Fruit fly (Drosophila melanogaster) whole organism, prepupa: Measurements from ENCODE around the gene slmo.

ENCODE experiments used
- Blimp-1 ChIP-seq: fragments of 200-800 bp; sonication (Bioruptor generic); optimal IDR thresholded peaks from 3 replicates; lab custom pipeline; 2017; ENCODE audit warnings: missing biosample characterization, missing genetic modification characterization, mild to moderate bottlenecking, moderate library complexity, missing genetic modification reagents
- CG10631 ChIP-seq: fragments of 200-800 bp; sonication (Bioruptor generic); optimal IDR thresholded peaks from 2 replicates; lab custom pipeline; 2016; ENCODE audit warnings: missing biosample characterization, missing genetic modification characterization
- CG10669 ChIP-seq: fragments of 200-800 bp; sonication (Bioruptor generic); optimal IDR thresholded peaks from 3 replicates; lab custom pipeline; 2018; ENCODE audit warnings: missing biosample characterization, mild to moderate bottlenecking, missing genetic modification characterization, moderate library complexity
- CG11294 ChIP-seq: fragments of 200-800 bp; sonication (Bioruptor generic); IDR thresholded peaks from 2 replicates; pipeline ENCODE4 v1.3.6; 2022; ENCODE audit warnings: missing biosample characterization, missing genetic modification characterization
- CG11762 ChIP-seq: fragments of 200-800 bp; sonication (Bioruptor generic); optimal IDR thresholded peaks from 3 replicates; lab custom pipeline; 2016; ENCODE audit warnings: missing biosample characterization, missing genetic modification characterization; ENCODE audit not compliant: insufficient read depth
- CG16779 ChIP-seq: fragments of 200-800 bp; sonication (Bioruptor generic); optimal IDR thresholded peaks from 3 replicates; lab custom pipeline; 2017; ENCODE audit warnings: missing biosample characterization, mild to moderate bottlenecking, missing genetic modification characterization
- CG3032 ChIP-seq: fragments of 200-800 bp; optimal IDR thresholded peaks from 2 replicates; lab custom pipeline; 2019; ENCODE audit warnings: missing biosample characterization, mild to moderate bottlenecking, missing genetic modification characterization, moderate library complexity
- CG32006 ChIP-seq: fragments of 200-800 bp; sonication (Bioruptor generic); optimal IDR thresholded peaks from 3 replicates; lab custom pipeline; 2017; ENCODE audit warnings: missing biosample characterization, mild to moderate bottlenecking, missing genetic modification characterization
- CG3919 ChIP-seq: fragments of 200-800 bp; sonication (Bioruptor generic); optimal IDR thresholded peaks from 3 replicates; lab custom pipeline; 2016; ENCODE audit warnings: missing biosample characterization, missing genetic modification characterization
- CG4318 ChIP-seq: fragments of 200-800 bp; sonication (Bioruptor generic); optimal IDR thresholded peaks from 3 replicates; lab custom pipeline; 2017; ENCODE audit warnings: missing biosample characterization, mild to moderate bottlenecking, missing genetic modification characterization
- CG6163 ChIP-seq: fragments of 200-800 bp; sonication (Bioruptor generic); IDR thresholded peaks from 3 replicates; pipeline ENCODE4 v1.3.6; 2022; ENCODE audit warnings: missing biosample characterization, missing genetic modification characterization
- CG6792 ChIP-seq: fragments of 200-800 bp; sonication (Bioruptor generic); optimal IDR thresholded peaks from 3 replicates; lab custom pipeline; 2016; ENCODE audit warnings: missing biosample characterization, missing genetic modification characterization
- CG6808 ChIP-seq: fragments of 200-800 bp; sonication (Bioruptor generic); optimal IDR thresholded peaks from 3 replicates; lab custom pipeline; 2017; ENCODE audit warnings: missing biosample characterization, missing genetic modification characterization, mild to moderate bottlenecking, moderate library complexity, missing genetic modification reagents
- CG6854 ChIP-seq: fragments of 200-800 bp; sonication (Bioruptor generic); optimal IDR thresholded peaks from 2 replicates; lab custom pipeline; 2017; ENCODE audit warnings: missing biosample characterization, mild to moderate bottlenecking, missing genetic modification characterization
- CG7368 ChIP-seq: fragments of 200-800 bp; sonication (Bioruptor generic); optimal IDR thresholded peaks from 3 replicates; lab custom pipeline; 2016; ENCODE audit warnings: missing biosample characterization, missing genetic modification characterization
- CG8119 ChIP-seq: fragments of 200-800 bp; sonication (Bioruptor generic); IDR thresholded peaks from 3 replicates; pipeline ENCODE4 v1.3.6; 2022; ENCODE audit warnings: missing biosample characterization, missing genetic modification characterization
- CG8319 ChIP-seq: fragments of 200-800 bp; sonication (Bioruptor generic); optimal IDR thresholded peaks from 3 replicates; lab custom pipeline; 2016; ENCODE audit warnings: missing biosample characterization, missing genetic modification characterization
- CG8632 ChIP-seq: fragments of 200-800 bp; sonication (Bioruptor generic); optimal IDR thresholded peaks from 3 replicates; lab custom pipeline; 2016; ENCODE audit warnings: missing biosample characterization, missing genetic modification characterization
- CG9139 ChIP-seq: fragments of 200-800 bp; sonication (Bioruptor generic); optimal IDR thresholded peaks from 3 replicates; lab custom pipeline; 2017; ENCODE audit warnings: missing biosample characterization, mild to moderate bottlenecking, missing genetic modification characterization
- Eip75B ChIP-seq: fragments of 200-800 bp; sonication (Bioruptor generic); optimal IDR thresholded peaks from 3 replicates; lab custom pipeline; 2016; ENCODE audit warnings: missing biosample characterization, missing genetic modification characterization
- Eip78C ChIP-seq: fragments of 200-800 bp; sonication (Bioruptor generic); peaks from one replicate; lab custom pipeline; 2016; ENCODE audit warnings: missing biosample characterization, missing genetic modification characterization
- Eip93F ChIP-seq: fragments of 200-800 bp; sonication (Bioruptor generic); optimal IDR thresholded peaks from 2 replicates; lab custom pipeline; 2016; ENCODE audit warnings: missing biosample characterization, mild to moderate bottlenecking, missing genetic modification characterization
- Ets21C ChIP-seq: fragments of 200-800 bp; sonication (Bioruptor generic); optimal IDR thresholded peaks from 3 replicates; lab custom pipeline; 2016; ENCODE audit warnings: missing biosample characterization, missing genetic modification characterization
- Ets96B ChIP-seq: fragments of 200-800 bp; optimal IDR thresholded peaks from 2 replicates; lab custom pipeline; 2019; ENCODE audit warnings: missing biosample characterization, mild to moderate bottlenecking, missing genetic modification characterization, moderate library complexity
- Gug ChIP-seq: fragments of 200-800 bp; sonication (Bioruptor generic); IDR thresholded peaks from 2 replicates; pipeline ENCODE4 v1.3.6; 2022; ENCODE audit warnings: missing biosample characterization, missing genetic modification characterization
- Hr39 ChIP-seq: fragments of 200-800 bp; sonication (Bioruptor generic); optimal IDR thresholded peaks from 2 replicates; lab custom pipeline; 2016; ENCODE audit warnings: missing biosample characterization, missing genetic modification characterization
- Hr4 ChIP-seq: fragments of 200-800 bp; sonication (Bioruptor generic); optimal IDR thresholded peaks from 3 replicates; lab custom pipeline; 2016; ENCODE audit warnings: missing biosample characterization, missing genetic modification characterization
- Met ChIP-seq: fragments of 200-800 bp; sonication (Bioruptor generic); optimal IDR thresholded peaks from 3 replicates; lab custom pipeline; 2016; ENCODE audit warnings: missing biosample characterization, missing genetic modification characterization
- OdsH ChIP-seq: fragments of 200-800 bp; sonication (Bioruptor generic); optimal IDR thresholded peaks from 3 replicates; lab custom pipeline; 2016; ENCODE audit warnings: missing biosample characterization, missing genetic modification characterization
- Sox102F ChIP-seq: fragments of 200-800 bp; sonication (Bioruptor generic); optimal IDR thresholded peaks from 2 replicates; lab custom pipeline; 2016; ENCODE audit warnings: missing biosample characterization, mild to moderate bottlenecking, missing genetic modification characterization
- Sox14 ChIP-seq: fragments of 200-800 bp; sonication (Bioruptor generic); optimal IDR thresholded peaks from 3 replicates; lab custom pipeline; 2016; ENCODE audit warnings: missing biosample characterization, missing genetic modification characterization
- Sox15 ChIP-seq: fragments of 200-800 bp; sonication (Bioruptor generic); optimal IDR thresholded peaks from 3 replicates; lab custom pipeline; 2016; ENCODE audit warnings: missing biosample characterization, missing genetic modification characterization
- achi ChIP-seq: fragments of 200-800 bp; sonication (Bioruptor generic); optimal IDR thresholded peaks from 3 replicates; lab custom pipeline; 2016; ENCODE audit warnings: missing biosample characterization, missing genetic modification characterization
- acj6 ChIP-seq: fragments of 200-800 bp; sonication (Bioruptor generic); optimal IDR thresholded peaks from 3 replicates; lab custom pipeline; 2016; ENCODE audit warnings: missing biosample characterization, missing genetic modification characterization
- cyc ChIP-seq: fragments of 200-800 bp; sonication (Bioruptor generic); optimal IDR thresholded peaks from 3 replicates; lab custom pipeline; 2016; ENCODE audit warnings: missing biosample characterization, missing genetic modification characterization
- dac ChIP-seq: fragments of 200-800 bp; sonication (Bioruptor generic); optimal IDR thresholded peaks from 2 replicates; lab custom pipeline; 2017; ENCODE audit warnings: missing biosample characterization, mild to moderate bottlenecking, missing genetic modification characterization
- dsx ChIP-seq: fragments of 200-800 bp; optimal IDR thresholded peaks from 3 replicates; lab custom pipeline; 2019; ENCODE audit warnings: missing biosample characterization, mild to moderate bottlenecking, missing genetic modification characterization, moderate library complexity; ENCODE audit not compliant: poor library complexity, severe bottlenecking
- eg ChIP-seq: fragments of 200-800 bp; sonication (Bioruptor generic); IDR thresholded peaks from 3 replicates; pipeline ENCODE4 v1.3.6; 2022; ENCODE audit warnings: missing biosample characterization, missing genetic modification characterization
- fd59A ChIP-seq: fragments of 200-800 bp; sonication (Bioruptor generic); optimal IDR thresholded peaks from 2 replicates; lab custom pipeline; 2017; ENCODE audit warnings: missing biosample characterization, mild to moderate bottlenecking, missing genetic modification characterization, missing genetic modification reagents
- fd85E ChIP-seq: fragments of 200-800 bp; sonication (Bioruptor generic); optimal IDR thresholded peaks from 3 replicates; lab custom pipeline; 2016; ENCODE audit warnings: missing biosample characterization, missing genetic modification characterization
- fkh ChIP-seq: fragments of 200-800 bp; sonication (Bioruptor generic); optimal IDR thresholded peaks from 3 replicates; lab custom pipeline; 2017; ENCODE audit warnings: missing biosample characterization, mild to moderate bottlenecking, missing genetic modification characterization, moderate library complexity
- lz ChIP-seq: fragments of 200-800 bp; sonication (Bioruptor generic); optimal IDR thresholded peaks from 3 replicates; lab custom pipeline; 2016; ENCODE audit warnings: missing biosample characterization, missing genetic modification characterization
- net ChIP-seq: fragments of 200-800 bp; sonication (Bioruptor generic); optimal IDR thresholded peaks from 3 replicates; lab custom pipeline; 2016; ENCODE audit warnings: missing biosample characterization, missing genetic modification characterization
- pdm3 ChIP-seq: fragments of 200-800 bp; sonication (Bioruptor generic); optimal IDR thresholded peaks from 3 replicates; lab custom pipeline; 2016; ENCODE audit warnings: missing biosample characterization, missing genetic modification characterization
- spab ChIP-seq: fragments of 200-800 bp; sonication (Bioruptor generic); optimal IDR thresholded peaks from 2 replicates; lab custom pipeline; 2017; ENCODE audit warnings: missing biosample characterization, mild to moderate bottlenecking, missing genetic modification characterization, missing genetic modification reagents
- svp ChIP-seq: fragments of 200-800 bp; sonication (Bioruptor generic); peaks from one replicate; lab custom pipeline; 2016; ENCODE audit warnings: missing biosample characterization, missing genetic modification characterization
- topi ChIP-seq: fragments of 200-800 bp; sonication (Bioruptor generic); optimal IDR thresholded peaks from 3 replicates; lab custom pipeline; 2016; ENCODE audit warnings: missing biosample characterization, missing genetic modification characterization
- vri ChIP-seq: fragments of 200-800 bp; sonication (Bioruptor generic); optimal IDR thresholded peaks from 3 replicates; lab custom pipeline; 2016; ENCODE audit warnings: missing biosample characterization, mild to moderate bottlenecking, missing genetic modification characterization

Gene slmo

dm6 chr2L:6024345-6024907 is 24.1 kb downstream of the slmo start, which contains the start of gene CG9107:
Gene CG9107 (minus strand): TSS chr2L:6024539.
- TF ChIP-seq fkh (peak; percentile 78), Sox14 (no peak), CG6808 (peak; percentile 100), CG8632 (GFP tag; lab: Kevin White, UChicago) (no peak), net (GFP tag; lab: Kevin White, UChicago) (no peak), spab (GFP tag; lab: Kevin White, UChicago) (no peak), eg (GFP tag; lab: Robert Waterston, UW) (no peak), Sox15 (GFP tag; lab: Kevin White, UChicago) (no peak)

- TF ChIP-seq fkh (no peak), Blimp-1 (GFP tag; lab: Kevin White, UChicago) (peak; percentile 56), Met (peak; percentile 59), dsx (peak; percentile 89), CG3919 (GFP tag; lab: Kevin White, UChicago) (peak; percentile 82), Eip93F (GFP tag; lab: Kevin White, UChicago) (peak; percentile 15), CG6854 (GFP tag; lab: Kevin White, UChicago) (peak; percentile 5), CG9139 (peak; percentile 71), achi (GFP tag; lab: Kevin White, UChicago) (peak; percentile 75), CG8119 (no peak), Sox14 (peak; percentile 46), Ets21C (GFP tag; lab: Kevin White, UChicago) (no peak), Gug (GFP tag; lab: Robert Waterston, UW) (peak; percentile 20; the same call in 1 of the 2 replicates), fd59A (GFP tag; lab: Kevin White, UChicago) (peak; percentile 58), dac (GFP tag; lab: Kevin White, UChicago) (no peak), spab (GFP tag; lab: Kevin White, UChicago) (peak; percentile 73), Eip78C (peak; percentile 92), fd85E (no peak), net (GFP tag; lab: Kevin White, UChicago) (peak; percentile 32), Sox15 (GFP tag; lab: Kevin White, UChicago) (peak; percentile 58), CG8319 (GFP tag; lab: Kevin White, UChicago) (peak; percentile 55), CG16779 (tag; lab: Kevin White, UChicago) (peak; percentile 27), CG6163 (GFP tag; lab: Robert Waterston, UW) (peak; percentile 65), Sox102F (GFP tag; lab: Kevin White, UChicago) (peak; percentile 40), CG4318 (no peak), CG32006 (GFP tag; lab: Kevin White, UChicago) (peak; percentile 63), topi (GFP tag; lab: Kevin White, UChicago) (peak; percentile 60), CG8632 (GFP tag; lab: Kevin White, UChicago) (peak; percentile 51), svp (peak; percentile 86), pdm3 (GFP tag; lab: Kevin White, UChicago) (no peak), eg (GFP tag; lab: Robert Waterston, UW) (0 out of 3 replicates have a peak, but pooled peaks have one; percentile 28), CG11762 (GFP tag; lab: Kevin White, UChicago) (peak; percentile 33), lz (GFP tag; lab: Kevin White, UChicago) (peak; percentile 56), Ets96B (tag; lab: Kevin White, UChicago) (peak; percentile 80), CG7368 (GFP tag; lab: Kevin White, UChicago) (peak; percentile 10), OdsH (peak; percentile 22), CG10669 (GFP tag; lab: Kevin White, UChicago) (peak; percentile 73), Hr4 (peak; percentile 29), CG6792 (peak; percentile 54), CG11294 (GFP tag; lab: Robert Waterston, UW) (no peak), CG6808 (peak; percentile 73), Eip75B (GFP tag; lab: Kevin White, UChicago) (peak; percentile 53), cyc (GFP tag; lab: Kevin White, UChicago) (peak; percentile 64), acj6 (GFP tag; lab: Kevin White, UChicago) (peak; percentile 79), CG3032 (tag; lab: Kevin White, UChicago) (peak; percentile 75), vri (GFP tag; lab: Kevin White, UChicago) (no peak), Hr39 (GFP tag; lab: Kevin White, UChicago) (peak; percentile 27), CG10631 (peak; percentile 64)
Measured at dm6 chr2L:6022793-6023192, 25.7 kb downstream of the slmo start.
